Fruit fly (Drosophila melanogaster) whole organism, embryonic: ENCODE data around the gene CG1463.

ENCODE experiments used
- Abd-B ChIP-seq: fragments of 200-800 bp; sonication (Bioruptor generic); optimal IDR thresholded peaks from 2 replicates; lab custom pipeline; 2018; ENCODE audit warnings: missing biosample characterization, mild to moderate bottlenecking, missing genetic modification characterization, moderate library complexity
- Ada2b ChIP-seq: fragments of 200-800 bp; sonication (Bioruptor generic); IDR thresholded peaks from 2 replicates; pipeline ENCODE4 v1.3.6; 2022; ENCODE audit warnings: missing biosample characterization, missing genetic modification characterization
- BtbVII ChIP-seq: fragments of 200-800 bp; sonication (Bioruptor generic); optimal IDR thresholded peaks from 3 replicates; lab custom pipeline; 2017; ENCODE audit warnings: missing biosample characterization, mild to moderate bottlenecking, missing genetic modification characterization
- Bteb2 ChIP-seq: fragments of 200-800 bp; sonication (Bioruptor generic); optimal IDR thresholded peaks from 2 replicates; lab custom pipeline; 2016; ENCODE audit warnings: missing biosample characterization, missing genetic modification characterization
- CG10209 ChIP-seq: fragments of 200-800 bp; sonication (Bioruptor generic); optimal IDR thresholded peaks from 3 replicates; lab custom pipeline; 2017; ENCODE audit warnings: missing biosample characterization, mild to moderate bottlenecking, missing genetic modification characterization, missing genetic modification reagents
- CG10462 ChIP-seq: fragments of 200-800 bp; sonication (Bioruptor generic); optimal IDR thresholded peaks from 2 replicates; lab custom pipeline; 2016; ENCODE audit warnings: missing biosample characterization, missing genetic modification characterization
- CG11085 ChIP-seq: fragments of 200-800 bp; sonication (Bioruptor generic); IDR thresholded peaks from 2 replicates; pipeline ENCODE4 v1.3.6; 2022; ENCODE audit warnings: missing biosample characterization, missing genetic modification characterization
- CG12104 ChIP-seq: fragments of 200-800 bp; sonication (Bioruptor generic); optimal IDR thresholded peaks from 3 replicates; lab custom pipeline; 2016; ENCODE audit warnings: missing biosample characterization, missing genetic modification characterization
- CG14710 ChIP-seq: fragments of 200-800 bp; sonication (Bioruptor generic); optimal IDR thresholded peaks from 3 replicates; lab custom pipeline; 2019; ENCODE audit warnings: missing biosample characterization, mild to moderate bottlenecking, missing genetic modification characterization, moderate library complexity
- CG17612 ChIP-seq: fragments of 200-800 bp; sonication (Bioruptor generic); IDR thresholded peaks from 2 replicates; pipeline ENCODE4 v1.3.6; 2022; ENCODE audit warnings: missing biosample characterization, missing genetic modification characterization
- CG2678 ChIP-seq: fragments of 200-800 bp; sonication (Bioruptor generic); optimal IDR thresholded peaks from 3 replicates; lab custom pipeline; 2019; ENCODE audit warnings: missing biosample characterization, mild to moderate bottlenecking, missing genetic modification characterization, moderate library complexity
- CG2889 ChIP-seq: fragments of 200-800 bp; sonication (Bioruptor generic); IDR thresholded peaks from 3 replicates; pipeline ENCODE4 v1.3.6; 2022; ENCODE audit warnings: missing biosample characterization, missing genetic modification characterization
- CG30020 ChIP-seq: fragments of 200-800 bp; optimal IDR thresholded peaks from 2 replicates; lab custom pipeline; 2019; ENCODE audit warnings: missing biosample characterization, mild to moderate bottlenecking, missing genetic modification characterization, moderate library complexity
- CG32767 ChIP-seq: fragments of 200-800 bp; sonication (Bioruptor generic); IDR thresholded peaks from 2 replicates; pipeline ENCODE4 v1.3.6; 2022; ENCODE audit warnings: missing biosample characterization, missing genetic modification characterization
- CG3407 ChIP-seq: fragments of 200-800 bp; sonication (Bioruptor generic); optimal IDR thresholded peaks from 2 replicates; lab custom pipeline; 2018; ENCODE audit warnings: missing biosample characterization, mild to moderate bottlenecking, missing genetic modification characterization
- CG34422 ChIP-seq: fragments of 200-800 bp; sonication (Bioruptor generic); IDR thresholded peaks from 3 replicates; pipeline ENCODE4 v1.3.6; 2022; ENCODE audit warnings: missing biosample characterization, missing genetic modification characterization
- CG3995 ChIP-seq: fragments of 200-800 bp; sonication (Bioruptor generic); optimal IDR thresholded peaks from 3 replicates; lab custom pipeline; 2016; ENCODE audit warnings: missing biosample characterization, missing genetic modification characterization
- CG8388 ChIP-seq: fragments of 200-800 bp; sonication (Bioruptor generic); optimal IDR thresholded peaks from 2 replicates; lab custom pipeline; 2019; ENCODE audit warnings: missing biosample characterization, mild to moderate bottlenecking, missing genetic modification characterization, moderate library complexity
- CG9437 ChIP-seq: fragments of 200-800 bp; sonication (Bioruptor generic); optimal IDR thresholded peaks from 2 replicates; lab custom pipeline; 2018; ENCODE audit warnings: missing biosample characterization, mild to moderate bottlenecking, missing genetic modification characterization
- CG9817 ChIP-seq: fragments of 200-800 bp; sonication (Bioruptor generic); optimal IDR thresholded peaks from 2 replicates; lab custom pipeline; 2018; ENCODE audit warnings: missing biosample characterization, mild to moderate bottlenecking, missing genetic modification characterization, moderate library complexity
- Chrac-16 ChIP-seq: fragments of 200-800 bp; sonication (Bioruptor generic); optimal IDR thresholded peaks from 3 replicates; lab custom pipeline; 2016; ENCODE audit warnings: missing biosample characterization, missing genetic modification characterization
- D19A ChIP-seq: fragments of 200-800 bp; optimal IDR thresholded peaks from 3 replicates; lab custom pipeline; 2019; ENCODE audit warnings: missing biosample characterization, mild to moderate bottlenecking, missing genetic modification characterization, moderate library complexity
- HmgZ ChIP-seq: fragments of 200-800 bp; sonication (Bioruptor generic); optimal IDR thresholded peaks from 2 replicates; lab custom pipeline; 2018; ENCODE audit warnings: missing biosample characterization, mild to moderate bottlenecking, missing genetic modification characterization
- Hr51 ChIP-seq, 2 experiments: fragments of 200-800 bp; sonication (Bioruptor generic); optimal IDR thresholded peaks; 2 replicates in 1 of 2; 3 replicates in 1 of 2; lab custom pipeline; 2016 to 2018; ENCODE audit warnings: missing biosample characterization in 2 of 2, missing genetic modification characterization in 2 of 2, mild to moderate bottlenecking in 1 of 2, moderate library complexity in 1 of 2
- Hr78 ChIP-seq, 2 experiments: fragments of 200-800 bp in 1 of 2; fragments of >200 bp in 1 of 2; sonication (Bioruptor generic) in 1 of 2; optimal IDR thresholded peaks; 2 replicates each; lab custom pipeline; 2017 to 2019; ENCODE audit warnings: missing biosample characterization in 2 of 2, missing genetic modification characterization in 2 of 2, mild to moderate bottlenecking in 1 of 2, moderate library complexity in 1 of 2
- Jarid2 ChIP-seq: fragments of 200-800 bp; sonication (Bioruptor generic); optimal IDR thresholded peaks from 3 replicates; lab custom pipeline; 2017; ENCODE audit warnings: mild to moderate bottlenecking, missing biosample characterization, missing genetic modification reagents, missing genetic modification characterization
- Lpt ChIP-seq: fragments of >200 bp; optimal IDR thresholded peaks from 2 replicates; lab custom pipeline; 2018; ENCODE audit warnings: missing biosample characterization, missing genetic modification characterization
- Mad ChIP-seq: fragments of 200-800 bp; sonication (Bioruptor generic); optimal IDR thresholded peaks from 2 replicates; lab custom pipeline; 2016; ENCODE audit warnings: missing biosample characterization, missing genetic modification characterization
- NC2α ChIP-seq: fragments of 200-800 bp; sonication (Bioruptor generic); optimal IDR thresholded peaks from 2 replicates; lab custom pipeline; 2016; ENCODE audit warnings: missing biosample characterization, missing genetic modification characterization
- NfI ChIP-seq: fragments of 200-800 bp; sonication (Bioruptor generic); optimal IDR thresholded peaks from 3 replicates; lab custom pipeline; 2018; ENCODE audit warnings: missing biosample characterization, mild to moderate bottlenecking, missing genetic modification characterization, moderate library complexity
- Tbp ChIP-seq: fragments of >200 bp; optimal IDR thresholded peaks from 2 replicates; lab custom pipeline; 2018; ENCODE audit warnings: missing biosample characterization, missing genetic modification characterization
- bcd ChIP-seq: fragments of 200-800 bp; sonication (Bioruptor generic); optimal IDR thresholded peaks from 2 replicates; lab custom pipeline; 2017; ENCODE audit warnings: missing biosample characterization, mild to moderate bottlenecking, missing genetic modification characterization
- bowl ChIP-seq: fragments of 200-800 bp; sonication (Bioruptor generic); IDR thresholded peaks from 2 replicates; pipeline ENCODE4 v1.3.6; 2022; ENCODE audit warnings: missing biosample characterization, missing genetic modification characterization
- cg ChIP-seq: fragments of 200-800 bp; sonication (Bioruptor generic); optimal IDR thresholded peaks from 3 replicates; lab custom pipeline; 2019; ENCODE audit warnings: missing biosample characterization, mild to moderate bottlenecking, missing genetic modification characterization, moderate library complexity
- chif ChIP-seq, 2 experiments: fragments of 200-800 bp; sonication (Bioruptor generic); optimal IDR thresholded peaks; 3 replicates each; lab custom pipeline; 2016; ENCODE audit warnings: missing biosample characterization in 2 of 2, missing genetic modification characterization in 2 of 2
- chn ChIP-seq: fragments of 200-800 bp; sonication (Bioruptor generic); optimal IDR thresholded peaks from 2 replicates; lab custom pipeline; 2016; ENCODE audit warnings: missing biosample characterization, missing genetic modification characterization
- crp ChIP-seq, 2 experiments: fragments of 200-800 bp; sonication (Bioruptor generic); optimal IDR thresholded peaks; 2 replicates in 1 of 2; 3 replicates in 1 of 2; lab custom pipeline; 2017; ENCODE audit warnings: missing biosample characterization in 2 of 2, missing genetic modification characterization in 2 of 2, mild to moderate bottlenecking in 1 of 2, moderate library complexity in 1 of 2
- disco-r ChIP-seq: fragments of 200-800 bp; sonication (Bioruptor generic); optimal IDR thresholded peaks from 2 replicates; lab custom pipeline; 2016; ENCODE audit warnings: missing biosample characterization, missing genetic modification characterization
- ems ChIP-seq: fragments of 200-800 bp; sonication (Bioruptor generic); optimal IDR thresholded peaks from 3 replicates; lab custom pipeline; 2016; ENCODE audit warnings: missing biosample characterization, missing genetic modification characterization
- eve ChIP-seq, 2 experiments: fragments of >200 bp; optimal IDR thresholded peaks; 2 replicates each; lab custom pipeline; 2017; ENCODE audit warnings: missing biosample characterization in 2 of 2, missing genetic modification characterization in 2 of 2
- ewg ChIP-seq: fragments of 200-800 bp; sonication (Bioruptor generic); optimal IDR thresholded peaks from 3 replicates; lab custom pipeline; 2017; ENCODE audit warnings: mild to moderate bottlenecking, missing biosample characterization, missing genetic modification reagents, missing genetic modification characterization
- gsb ChIP-seq: fragments of 200-800 bp; sonication (Bioruptor generic); IDR thresholded peaks from 2 replicates; pipeline ENCODE4 v1.3.6; 2022; ENCODE audit warnings: missing biosample characterization, missing genetic modification characterization
- lilli ChIP-seq: fragments of 200-800 bp; sonication (Bioruptor generic); optimal IDR thresholded peaks from 3 replicates; lab custom pipeline; 2016; ENCODE audit warnings: missing biosample characterization, missing genetic modification characterization
- nerfin-1 ChIP-seq: fragments of 200-800 bp; sonication (Bioruptor generic); optimal IDR thresholded peaks from 3 replicates; lab custom pipeline; 2019; ENCODE audit warnings: missing biosample characterization, mild to moderate bottlenecking, missing genetic modification characterization, moderate library complexity
- pfk ChIP-seq: fragments of 200-800 bp; sonication (Bioruptor generic); optimal IDR thresholded peaks from 2 replicates; lab custom pipeline; 2018; ENCODE audit warnings: missing biosample characterization, mild to moderate bottlenecking, missing genetic modification characterization, moderate library complexity
- pnt ChIP-seq: fragments of 200-800 bp; sonication (Bioruptor generic); optimal IDR thresholded peaks from 3 replicates; lab custom pipeline; 2016; ENCODE audit warnings: missing biosample characterization, missing genetic modification characterization
- sens ChIP-seq: fragments of 200-800 bp; sonication (Bioruptor generic); peaks from one replicate; lab custom pipeline; 2016; ENCODE audit warnings: missing biosample characterization, missing genetic modification characterization
- ttk ChIP-seq: fragments of 200-800 bp; sonication (Bioruptor generic); IDR thresholded peaks from 2 replicates; pipeline ENCODE4 v2.1.2; 2022; ENCODE audit warnings: missing biosample characterization, missing genetic modification characterization
- usp ChIP-seq: fragments of >200 bp; optimal IDR thresholded peaks from 2 replicates; lab custom pipeline; 2017; ENCODE audit warnings: missing biosample characterization, missing genetic modification characterization
- zfh2 ChIP-seq: fragments of 200-800 bp; sonication (Bioruptor generic); optimal IDR thresholded peaks from 2 replicates; lab custom pipeline; 2016; ENCODE audit warnings: missing biosample characterization, missing genetic modification characterization

Gene CG1463

dm6 chrX:12578701-12579372 lies 32.6 kb downstream of the CG1463 start (continued):
- TF ChIP-seq crp (GFP tag; optimal IDR thresholded peaks at IDR 0.05; lab: Kevin White, UChicago) (no peak), Abd-B (GFP tag; lab: Kevin White, UChicago) (peak; percentile 14), HmgZ (tag; lab: Kevin White, UChicago) (no peak), CG10462 (GFP tag; lab: Kevin White, UChicago) (peak; percentile 8), CG9437 (GFP tag; lab: Kevin White, UChicago) (peak; percentile 47), CG14710 (tag; lab: Kevin White, UChicago) (peak; percentile 61), chn (GFP tag; lab: Kevin White, UChicago) (peak; percentile 32), CG34422 (no peak), bowl (no peak), CG8388 (GFP tag; lab: Kevin White, UChicago) (peak; percentile 61), CG32767 (GFP tag; lab: Robert Waterston, UW) (peak; percentile 81; the same call in 1 of the 2 replicates), CG11085 (GFP tag; lab: Robert Waterston, UW) (no peak), lilli (GFP tag; lab: Kevin White, UChicago) (peak; percentile 56), ttk (GFP tag; lab: Robert Waterston, UW) (no peak), ewg (GFP tag; lab: Kevin White, UChicago) (peak; percentile 18), NfI (peak; percentile 43), eve (GFP tag; optimal IDR thresholded peaks at IDR 0.05; lab: Kevin White, UChicago) (peak in 1 of 2 experiments; percentile 61), CG10209 (GFP tag; lab: Kevin White, UChicago) (peak; percentile 67), cg (GFP tag; lab: Kevin White, UChicago) (peak; percentile 83), BtbVII (peak; percentile 30), usp (GFP tag; lab: Kevin White, UChicago) (no peak), sens (peak; percentile 89), CG30020 (no peak), pfk (GFP tag; lab: Kevin White, UChicago) (peak; percentile 81), CG9817 (peak; percentile 45), Hr78 (GFP tag; optimal IDR thresholded peaks at IDR 0.05; lab: Kevin White, UChicago) (peak in 1 of 2 experiments; percentile 26), Mad (GFP tag; lab: Kevin White, UChicago) (no peak), Chrac-16 (GFP tag; lab: Kevin White, UChicago) (peak; percentile 1), pnt (peak; percentile 4), Hr51 (GFP tag; optimal IDR thresholded peaks at IDR 0.05; lab: Kevin White, UChicago) (peak in 1 of 2 experiments; percentile 80), gsb (GFP tag; lab: Robert Waterston, UW) (peak; percentile 15; the same call in 1 of the 2 replicates), D19A (tag; lab: Kevin White, UChicago) (peak; percentile 96), Jarid2 (peak; percentile 48), Lpt (GFP tag; lab: Kevin White, UChicago) (no peak), disco-r (GFP tag; lab: Kevin White, UChicago) (no peak), Ada2b (GFP tag; lab: Robert Waterston, UW) (peak; percentile 41; the same call in 1 of the 2 replicates), CG17612 (GFP tag; lab: Robert Waterston, UW) (no peak), CG2889 (GFP tag; lab: Robert Waterston, UW) (no peak), CG3995 (GFP tag; lab: Kevin White, UChicago) (no peak), Bteb2 (GFP tag; lab: Kevin White, UChicago) (peak; percentile 31), NC2α (GFP tag; lab: Kevin White, UChicago) (no peak), bcd (peak; percentile 56), zfh2 (no peak), Tbp (GFP tag; lab: Kevin White, UChicago) (no peak), nerfin-1 (tag; lab: Kevin White, UChicago) (peak; percentile 75), ems (GFP tag; lab: Kevin White, UChicago) (peak; percentile 2), CG12104 (GFP tag; lab: Kevin White, UChicago) (peak; percentile 31), CG2678 (tag; lab: Kevin White, UChicago) (peak; percentile 86), CG3407 (GFP tag; lab: Kevin White, UChicago) (peak; percentile 12), chif (GFP tag; optimal IDR thresholded peaks at IDR 0.05; lab: Kevin White, UChicago) (peak; percentile 19 to 30)
